Worm (Caenorhabditis elegans) whole organism, young adult: ENCODE results near the gene srh-293.

Experiments used
- B0035.1 ChIP-seq: sonication (generic microtip); optimal IDR thresholded peaks from 2 replicates; lab custom pipeline; 2016; ENCODE audit warnings: missing genetic modification characterization, mild to moderate bottlenecking, missing compliant biosample characterization, missing genotype, missing genetic modification reagents
- D2030.7 ChIP-seq: fragments of 200-800 bp; sonication (Bioruptor generic); IDR thresholded peaks from 2 replicates; pipeline ENCODE4 v1.3.6; 2022; ENCODE audit warnings: missing genetic modification reagents, missing genetic modification characterization, missing compliant biosample characterization
- F10E7.11 ChIP-seq: sonication (generic microtip); optimal IDR thresholded peaks from 2 replicates; lab custom pipeline; 2017; ENCODE audit warnings: mild to moderate bottlenecking, missing genetic modification characterization, moderate library complexity, missing compliant biosample characterization
- F33H1.4 ChIP-seq: fragments of 200-800 bp; sonication (Bioruptor generic); IDR thresholded peaks from 2 replicates; pipeline ENCODE4 v1.3.6; 2022; ENCODE audit warnings: missing genetic modification reagents, missing genetic modification characterization, missing compliant biosample characterization
- F49E8.2 ChIP-seq: sonication (generic microtip); optimal IDR thresholded peaks from 3 replicates; lab custom pipeline; 2017; ENCODE audit warnings: missing genetic modification characterization, mild to moderate bottlenecking, missing compliant biosample characterization, antibody characterized with exemption, moderate library complexity; ENCODE audit not compliant: insufficient read depth
- F57A8.1 ChIP-seq: fragments of 200-800 bp; sonication (Bioruptor generic); optimal IDR thresholded peaks from 2 replicates; lab custom pipeline; 2018; ENCODE audit warnings: mild to moderate bottlenecking, missing genetic modification characterization, moderate library complexity, missing compliant biosample characterization
- F57C9.4 ChIP-seq: sonication (generic microtip); optimal IDR thresholded peaks from 2 replicates; lab custom pipeline; 2017; ENCODE audit warnings: mild to moderate bottlenecking, missing genetic modification characterization, missing compliant biosample characterization
- Y79H2A.3 ChIP-seq: fragments of 200-800 bp; sonication (Bioruptor generic); conservative IDR thresholded peaks from 2 replicates; pipeline ENCODE4 v1.3.6; 2022; ENCODE audit warnings: missing genetic modification reagents, missing genetic modification characterization, missing compliant biosample characterization
- Y95B8A.8 ChIP-seq: fragments of 200-800 bp; sonication (Bioruptor generic); IDR thresholded peaks from 2 replicates; pipeline ENCODE4 v1.3.6; 2022; ENCODE audit warnings: missing genetic modification reagents, missing genetic modification characterization, missing compliant biosample characterization
- ZK185.1 ChIP-seq: sonication (generic microtip); optimal IDR thresholded peaks from 2 replicates; lab custom pipeline; 2016; ENCODE audit warnings: mild to moderate bottlenecking, missing genetic modification characterization, missing compliant biosample characterization; ENCODE audit not compliant: poor library complexity, severe bottlenecking
- athp-1 ChIP-seq: sonication (generic microtip); optimal IDR thresholded peaks from 2 replicates; lab custom pipeline; 2017; ENCODE audit warnings: mild to moderate bottlenecking, missing genetic modification characterization, missing compliant biosample characterization
- attf-5 ChIP-seq: fragments of 200-800 bp; sonication (Bioruptor generic); optimal IDR thresholded peaks from 2 replicates; lab custom pipeline; 2018; ENCODE audit warnings: mild to moderate bottlenecking, missing genetic modification characterization, missing compliant biosample characterization
- attf-6 ChIP-seq: fragments of 200-800 bp; sonication (Bioruptor generic); IDR thresholded peaks from 2 replicates; pipeline ENCODE4 v1.3.6; 2022; ENCODE audit warnings: missing genetic modification reagents, missing genetic modification characterization, missing compliant biosample characterization
- bed-1 ChIP-seq: fragments of 200-800 bp; sonication (Bioruptor generic); IDR thresholded peaks from 2 replicates; pipeline ENCODE4 v1.3.6; 2022; ENCODE audit warnings: missing genetic modification reagents, missing genetic modification characterization, missing compliant biosample characterization
- cebp-1 ChIP-seq, 2 experiments: fragments of 200-800 bp in 1 of 2; sonication (Bioruptor generic) in 1 of 2; sonication (generic microtip) in 1 of 2; IDR thresholded peaks in 1 of 2; optimal IDR thresholded peaks in 1 of 2; 2 replicates each; pipeline versions ENCODE4 v1.3.6 to Lab custom; 2017 to 2022; ENCODE audit warnings: missing compliant biosample characterization in 2 of 2, missing genetic modification characterization in 2 of 2, mild to moderate bottlenecking in 1 of 2, missing genetic modification reagents in 1 of 2, moderate library complexity in 1 of 2
- ceh-79 ChIP-seq: sonication (generic microtip); optimal IDR thresholded peaks from 2 replicates; lab custom pipeline; 2017; ENCODE audit warnings: mild to moderate bottlenecking, missing genetic modification characterization, missing compliant biosample characterization
- ceh-91 ChIP-seq: fragments of 200-800 bp; sonication (Bioruptor generic); IDR thresholded peaks from 2 replicates; pipeline ENCODE4 v1.3.6; 2022; ENCODE audit warnings: missing genetic modification reagents, missing genetic modification characterization, missing compliant biosample characterization
- egl-18 ChIP-seq: fragments of 200-800 bp; sonication (Bioruptor generic); IDR thresholded peaks from 2 replicates; pipeline ENCODE4 v1.3.6; 2022; ENCODE audit warnings: missing genetic modification reagents, missing genetic modification characterization, missing compliant biosample characterization
- egl-44 ChIP-seq: fragments of 200-800 bp; sonication (Bioruptor generic); IDR thresholded peaks from 2 replicates; pipeline ENCODE4 v1.3.6; 2022; ENCODE audit warnings: missing genetic modification reagents, missing genetic modification characterization, missing compliant biosample characterization
- ekl-4 ChIP-seq: fragments of 200-800 bp; sonication (Bioruptor generic); IDR thresholded peaks from 2 replicates; pipeline ENCODE4 v1.3.6; 2022; ENCODE audit warnings: missing genetic modification reagents, missing genetic modification characterization, missing compliant biosample characterization
- him-1 ChIP-seq: sonication (generic microtip); optimal IDR thresholded peaks from 2 replicates; lab custom pipeline; 2016; ENCODE audit warnings: missing genotype, missing genetic modification reagents, missing genetic modification characterization, missing compliant biosample characterization
- hmg-20 ChIP-seq: fragments of 200-800 bp; sonication (Bioruptor generic); IDR thresholded peaks from 2 replicates; pipeline ENCODE4 v1.3.6; 2022; ENCODE audit warnings: missing genetic modification reagents, missing genetic modification characterization, missing compliant biosample characterization
- hsf-1 ChIP-seq: fragments of 200-800 bp; sonication (Bioruptor generic); IDR thresholded peaks from 2 replicates; pipeline ENCODE4 v1.3.6; 2022; ENCODE audit warnings: missing genetic modification reagents, missing genetic modification characterization, missing compliant biosample characterization
- lin-40 ChIP-seq: sonication (generic microtip); optimal IDR thresholded peaks from 2 replicates; lab custom pipeline; 2016; ENCODE audit warnings: missing genetic modification characterization, mild to moderate bottlenecking, missing compliant biosample characterization, missing genotype, missing genetic modification reagents
- lin-54 ChIP-seq: fragments of 200-800 bp; sonication (Bioruptor generic); optimal IDR thresholded peaks from 2 replicates; lab custom pipeline; 2018; ENCODE audit warnings: mild to moderate bottlenecking, missing genetic modification characterization, missing compliant biosample characterization
- lsl-1 ChIP-seq: fragments of 200-800 bp; sonication (Bioruptor generic); optimal IDR thresholded peaks from 2 replicates; lab custom pipeline; 2018; ENCODE audit warnings: mild to moderate bottlenecking, missing genetic modification characterization, moderate library complexity, missing compliant biosample characterization
- madf-10 ChIP-seq: sonication (generic microtip); optimal IDR thresholded peaks from 2 replicates; lab custom pipeline; 2016; ENCODE audit warnings: mild to moderate bottlenecking, missing genetic modification characterization, missing compliant biosample characterization
- mcd-1 ChIP-seq: fragments of 200-800 bp; sonication (Bioruptor generic); IDR thresholded peaks from 2 replicates; pipeline ENCODE4 v1.3.6; 2022; ENCODE audit warnings: missing genetic modification reagents, missing genetic modification characterization, missing compliant biosample characterization
- nfya-1 ChIP-seq: sonication (generic microtip); optimal IDR thresholded peaks from 2 replicates; lab custom pipeline; 2017; ENCODE audit warnings: antibody characterized with exemption, missing compliant biosample characterization, missing genetic modification characterization, borderline replicate concordance; ENCODE audit not compliant: insufficient read depth
- nhr-27 ChIP-seq: fragments of 200-800 bp; sonication (Bioruptor generic); optimal IDR thresholded peaks from 2 replicates; lab custom pipeline; 2018; ENCODE audit warnings: mild to moderate bottlenecking, missing genetic modification characterization, moderate library complexity, missing compliant biosample characterization
- nhr-80 ChIP-seq: sonication (generic microtip); optimal IDR thresholded peaks from 2 replicates; lab custom pipeline; 2016; ENCODE audit warnings: missing genetic modification characterization, missing compliant biosample characterization
- pbrm-1 ChIP-seq: fragments of 200-800 bp; sonication (Bioruptor generic); IDR thresholded peaks from 2 replicates; pipeline ENCODE4 v1.3.6; 2022; ENCODE audit warnings: missing genetic modification reagents, missing genetic modification characterization, missing compliant biosample characterization
- rcor-1 ChIP-seq: fragments of 200-800 bp; sonication (Bioruptor generic); IDR thresholded peaks from 2 replicates; pipeline ENCODE4 v1.3.6; 2022; ENCODE audit warnings: missing genetic modification reagents, missing genetic modification characterization, missing compliant biosample characterization
- snpc-1.1 ChIP-seq: sonication (generic microtip); optimal IDR thresholded peaks from 2 replicates; lab custom pipeline; 2017; ENCODE audit warnings: missing genetic modification characterization, mild to moderate bottlenecking, missing compliant biosample characterization, antibody characterized with exemption, moderate library complexity, missing genotype, missing genetic modification reagents; ENCODE audit not compliant: insufficient read depth
- snpc-4 ChIP-seq, 5 experiments: fragments of 150-350 bp in 1 of 5; sonication (generic microtip) in 4 of 5; optimal IDR thresholded peaks; 2 replicates each; lab custom pipeline; 2014 to 2018; ENCODE audit warnings: missing genetic modification characterization in 5 of 5, missing biosample characterization in 3 of 5, antibody characterized with exemption in 2 of 5, mild to moderate bottlenecking in 2 of 5, missing compliant biosample characterization in 2 of 5, missing genotype in 2 of 5, moderate library complexity in 2 of 5, missing genetic modification reagents in 1 of 5
- tbp1 ChIP-seq: fragments of 200-800 bp; sonication (Bioruptor generic); optimal IDR thresholded peaks from 2 replicates; lab custom pipeline; 2018; ENCODE audit warnings: mild to moderate bottlenecking, missing genetic modification characterization, missing compliant biosample characterization
- tbx-9 ChIP-seq: sonication (generic microtip); optimal IDR thresholded peaks from 2 replicates; lab custom pipeline; 2016; ENCODE audit warnings: borderline replicate concordance, missing genetic modification characterization, inconsistent platforms, missing compliant biosample characterization
- ztf-18 ChIP-seq: sonication (generic microtip); optimal IDR thresholded peaks from 2 replicates; lab custom pipeline; 2016; ENCODE audit warnings: missing genotype, mild to moderate bottlenecking, missing genetic modification characterization, missing compliant biosample characterization
- ztf-22 ChIP-seq: fragments of 200-800 bp; sonication (Bioruptor generic); optimal IDR thresholded peaks from 2 replicates; lab custom pipeline; 2018; ENCODE audit warnings: mild to moderate bottlenecking, missing genetic modification characterization, moderate library complexity, missing compliant biosample characterization
- ztf-26 ChIP-seq: sonication (generic microtip); optimal IDR thresholded peaks from 2 replicates; lab custom pipeline; 2017; ENCODE audit warnings: missing genetic modification characterization, missing compliant biosample characterization
- ztf-28 ChIP-seq: fragments of 200-800 bp; sonication (Bioruptor generic); IDR thresholded peaks from 2 replicates; pipeline ENCODE4 v1.3.6; 2022; ENCODE audit warnings: missing genetic modification reagents, missing genetic modification characterization, missing compliant biosample characterization
- ztf-3 ChIP-seq: fragments of 200-800 bp; sonication (Bioruptor generic); optimal IDR thresholded peaks from 2 replicates; lab custom pipeline; 2018; ENCODE audit warnings: mild to moderate bottlenecking, missing genetic modification characterization, missing compliant biosample characterization

The srh-293 gene

DNA sequence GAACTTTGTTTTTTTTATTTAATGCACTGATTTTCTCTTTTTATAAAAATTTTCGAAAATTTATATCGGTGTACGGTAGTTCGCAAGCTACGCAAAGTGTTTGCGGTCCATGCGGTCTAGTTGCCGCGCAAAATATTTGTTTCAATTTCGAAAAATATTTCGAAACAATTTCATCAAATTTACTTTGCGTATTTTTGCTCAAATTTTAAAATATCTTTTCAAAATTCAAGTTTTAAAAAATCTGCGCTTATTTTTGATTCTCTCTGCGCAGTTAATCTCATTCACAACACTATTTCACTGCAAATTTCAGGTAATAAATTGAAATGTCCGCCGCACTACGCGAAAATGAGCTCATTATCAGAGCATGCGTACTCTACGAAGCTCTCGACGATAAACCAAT is 1.4 kb downstream of the srh-293 start, which contains the start of gene fbxa-197:
TSS of gene fbxa-197 (plus strand) at position 301 of the 400 bp plus-strand sequence.
- TF ChIP-seq lsl-1 (GFP tag; lab: Kevin White, UChicago) (peak; percentile 78), ztf-3 (GFP tag; lab: Kevin White, UChicago) (no peak)

DNA sequence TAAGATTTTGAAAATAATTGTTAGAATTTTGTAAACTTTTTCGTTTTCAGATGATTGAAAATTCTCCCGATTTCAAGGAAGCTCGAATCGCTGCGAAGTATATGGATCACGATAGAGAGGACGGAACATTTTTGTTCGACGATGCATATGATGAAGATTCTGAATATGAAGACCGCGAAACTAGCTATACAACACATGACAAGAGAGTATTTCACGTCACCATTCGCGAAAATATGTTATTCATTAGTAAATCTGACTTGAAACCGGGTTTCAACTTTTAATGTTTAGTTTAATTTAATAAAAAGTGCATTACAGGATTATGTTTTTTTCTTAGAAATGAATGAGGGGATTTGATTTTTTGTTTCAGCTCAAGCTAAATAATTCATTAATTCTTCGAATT is 4.4 kb downstream of the srh-293 start, which contains the start of gene str-57:
TSS of gene str-57 (plus strand) at position 301 of the 400 bp plus-strand sequence.
- no peak for TF ChIP-seq egl-44
- TF ChIP-seq tbp1, result no peak
- no peak for TF ChIP-seq tbx-9
- no peak for TF ChIP-seq ztf-26 (tag; lab: Kevin White, UChicago)
- TF ChIP-seq ceh-91 (GFP tag; lab: Robert Waterston, UW), result no peak
- TF ChIP-seq D2030.7 (GFP tag; lab: Robert Waterston, UW), result no peak
- no peak for TF ChIP-seq ZK185.1
- no peak for TF ChIP-seq lsl-1 (GFP tag; lab: Kevin White, UChicago)
- TF ChIP-seq ztf-22 (GFP tag; lab: Kevin White, UChicago), result no peak
- TF ChIP-seq ztf-18 (tag; lab: Kevin White, UChicago), result no peak
- TF ChIP-seq madf-10 (tag; lab: Kevin White, UChicago), result no peak
- no peak for TF ChIP-seq Y95B8A.8 (GFP tag; lab: Robert Waterston, UW)
- no peak for TF ChIP-seq pbrm-1 (GFP tag; lab: Robert Waterston, UW)
- no peak for TF ChIP-seq athp-1 (tag; lab: Kevin White, UChicago)
- TF ChIP-seq Y79H2A.3, result no peak
- no peak for TF ChIP-seq cebp-1 (GFP tag; IDR thresholded peaks at IDR 0.05; lab: Robert Waterston, UW)
- TF ChIP-seq cebp-1 (tag; optimal IDR thresholded peaks at IDR 0.05; lab: Kevin White, UChicago), result no peak
- TF ChIP-seq F49E8.2 (tag; lab: Kevin White, UChicago), result no peak
- TF ChIP-seq snpc-1.1 (tag; lab: Kevin White, UChicago), result no peak

DNA sequence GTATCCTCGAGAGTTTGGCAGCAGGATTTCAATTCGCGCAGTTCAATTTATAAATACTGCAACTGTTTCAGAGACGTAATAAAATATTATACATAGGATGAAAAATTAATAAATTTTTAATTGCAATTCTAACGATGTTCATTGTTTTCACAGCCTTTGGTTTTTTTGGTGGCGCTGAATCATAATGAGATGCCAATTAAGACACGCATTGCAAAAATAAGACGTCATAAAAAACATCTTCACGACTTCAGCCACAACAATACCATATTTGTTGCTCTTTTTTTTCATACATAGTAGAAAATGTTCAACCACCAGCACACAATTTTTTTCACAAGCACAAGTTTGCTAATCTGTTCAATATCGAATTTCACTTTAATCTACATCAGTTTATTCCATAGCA is 6.3 kb downstream of the srh-293 start, which contains the start of gene str-56:
TSS of gene str-56 (plus strand) at position 301 of the 400 bp plus-strand sequence.
- TF ChIP-seq hsf-1 (no peak), snpc-4 (GFP tag; optimal IDR thresholded peaks at IDR 0.05; lab: Kevin White, UChicago) (no peak), snpc-4 (tag; optimal IDR thresholded peaks at IDR 0.05; lab: Kevin White, UChicago) (no peak), attf-6 (GFP tag; lab: Robert Waterston, UW) (no peak), bed-1 (GFP tag; lab: Robert Waterston, UW) (no peak), D2030.7 (GFP tag; lab: Robert Waterston, UW) (no peak), hmg-20 (GFP tag; lab: Robert Waterston, UW) (no peak), B0035.1 (tag; lab: Kevin White, UChicago) (no peak), ztf-18 (tag; lab: Kevin White, UChicago) (no peak), ZK185.1 (no peak), him-1 (tag; lab: Kevin White, UChicago) (no peak)

DNA sequence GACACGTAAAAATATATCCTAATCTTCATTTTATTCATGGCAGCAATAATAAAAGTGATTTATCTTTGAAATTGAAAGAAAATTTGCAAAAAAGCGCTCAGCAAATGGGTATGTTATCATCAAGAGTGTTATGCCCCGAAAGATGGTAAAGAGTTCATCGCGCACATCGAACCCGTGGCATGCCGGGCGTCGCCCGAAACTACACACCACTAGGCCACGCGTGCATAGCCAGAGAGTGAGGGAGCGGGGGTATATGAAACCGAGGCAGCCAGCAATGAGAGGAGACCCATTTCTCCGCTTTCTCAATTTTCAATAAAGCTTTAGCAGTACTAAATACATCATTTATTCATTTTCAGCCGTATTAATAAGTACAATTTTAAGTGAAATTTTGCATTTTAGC is 7.8 kb downstream of the srh-293 start:
- TF ChIP-seq attf-5 (peak; percentile 87), lin-40 (tag; lab: Kevin White, UChicago) (no peak), ekl-4 (peak; percentile 75; the same call in 1 of the 2 replicates), Y95B8A.8 (GFP tag; lab: Robert Waterston, UW) (0 out of 2 replicates have a peak, but pooled peaks have one; percentile 60), nhr-80 (tag; lab: Kevin White, UChicago) (peak; percentile 65), ceh-79 (peak; percentile 97), F33H1.4 (peak; percentile 52), egl-18 (peak; percentile 83; the same call in 1 of the 2 replicates), F57A8.1 (GFP tag; lab: Kevin White, UChicago) (peak; percentile 91), rcor-1 (peak; percentile 87), mcd-1 (peak; percentile 84), F10E7.11 (peak; percentile 97), ztf-28 (peak; percentile 86; the same call in 1 of the 2 replicates), nhr-27 (peak; percentile 91), ztf-26 (tag; lab: Kevin White, UChicago) (peak; percentile 93), F57C9.4 (peak; percentile 74), lin-54 (GFP tag; lab: Kevin White, UChicago) (peak; percentile 84), nfya-1 (tag; lab: Kevin White, UChicago) (no peak)
